Worm (Caenorhabditis elegans): ENCODE data around the gene atgl-1.

Gene atgl-1

ce11 chrIII:6462610-6463009, 43.4 kb upstream of the atgl-1 start, which contains the start of gene T26A5.8 (continued):
- TF ChIP-seq hrde-1 (tag; optimal IDR thresholded peaks at IDR 0.05; ENCODE audit: borderline replicate concordance) (peak; percentile 82), madf-6 (GFP tag; IDR thresholded peaks at IDR 0.05) (peak; percentile 65), snpc-4 (GFP tag; optimal IDR thresholded peaks at IDR 0.05) (no peak), snpc-4 (tag; optimal IDR thresholded peaks at IDR 0.05) (peak in 2 of 4 experiments; percentile 10 to 19), bed-1 (GFP tag; IDR thresholded peaks at IDR 0.05) (no peak), T26A5.8 (tag; optimal IDR thresholded peaks at IDR 0.05) (no peak), tbx-9 (tag; optimal IDR thresholded peaks at IDR 0.05; ENCODE audit: borderline replicate concordance) (no peak), egrh-3 (GFP tag; IDR thresholded peaks at IDR 0.05) (no peak), snpc-1.3 (tag; optimal IDR thresholded peaks at IDR 0.05; ENCODE audit: insufficient read depth) (peak; percentile 41), ceh-40 (GFP tag; IDR thresholded peaks at IDR 0.05) (no peak), ama-1 (optimal IDR thresholded peaks at IDR 0.05) (peak; percentile 10), ama-1 (GFP tag; optimal IDR thresholded peaks at IDR 0.05) (peak in 1 of 2 experiments; percentile 33), mcd-1 (GFP tag; IDR thresholded peaks at IDR 0.05) (peak; percentile 47; the same call in 1 of the 2 replicates), unc-130 (GFP tag; optimal IDR thresholded peaks at IDR 0.05) (peak; percentile 22), F57C9.4 (tag; optimal IDR thresholded peaks at IDR 0.05) (no peak), B0336.3 (GFP tag; IDR thresholded peaks at IDR 0.05) (peak; percentile 81), sptf-2 (GFP tag; optimal IDR thresholded peaks at IDR 0.05) (no peak), madf-3 (GFP tag; IDR thresholded peaks at IDR 0.05) (peak; percentile 74; the same call in 1 of the 2 replicates), tbp1 (GFP tag; optimal IDR thresholded peaks at IDR 0.05) (peak; percentile 23), lin-26 (GFP tag; IDR thresholded peaks at IDR 0.05) (0 out of 2 replicates have a peak, but pooled peaks have one; percentile 56), F49E8.2 (tag; optimal IDR thresholded peaks at IDR 0.05; ENCODE audit: insufficient read depth) (peak; percentile 51), F10E7.11 (tag; optimal IDR thresholded peaks at IDR 0.05) (peak; percentile 68), cebp-1 (GFP tag; IDR thresholded peaks at IDR 0.05) (no peak), cebp-1 (tag; optimal IDR thresholded peaks at IDR 0.05) (peak; percentile 26), him-1 (tag; optimal IDR thresholded peaks at IDR 0.05) (no peak), athp-1 (tag; optimal IDR thresholded peaks at IDR 0.05) (peak; percentile 75), nhr-179 (tag; optimal IDR thresholded peaks at IDR 0.05) (no peak), zfh-2 (GFP tag; conservative IDR thresholded peaks at IDR 0.05) (0 out of 2 replicates have a peak, but pooled peaks have one; percentile 22), tlf-1 (GFP tag; optimal IDR thresholded peaks at IDR 0.05) (peak; percentile 11), lsl-1 (GFP tag; optimal IDR thresholded peaks at IDR 0.05) (peak; percentile 24), repo-1 (tag; optimal IDR thresholded peaks at IDR 0.05) (peak; percentile 44), C06A6.2 (GFP tag; conservative IDR thresholded peaks at IDR 0.05) (no peak), lin-54 (GFP tag; optimal IDR thresholded peaks at IDR 0.05) (peak; percentile 63), F39B2.1 (GFP tag; IDR thresholded peaks at IDR 0.05) (no peak), lin-35 (GFP tag; optimal IDR thresholded peaks at IDR 0.05) (no peak), Y56A3A.18 (GFP tag; IDR thresholded peaks at IDR 0.05) (peak; percentile 36; the same call in 1 of the 2 replicates), pbrm-1 (GFP tag; IDR thresholded peaks at IDR 0.05) (no peak; the same call in 1 of the 2 replicates), rec-8 (tag; optimal IDR thresholded peaks at IDR 0.05) (no peak), dpff-1 (tag; optimal IDR thresholded peaks at IDR 0.05) (no peak), ztf-26 (tag; optimal IDR thresholded peaks at IDR 0.05) (peak; percentile 13), ztf-6 (GFP tag; IDR thresholded peaks at IDR 0.05) (no peak), hmg-20 (GFP tag; IDR thresholded peaks at IDR 0.05) (no peak), Y67H2A.10 (GFP tag; conservative IDR thresholded peaks at IDR 0.05) (no peak), unc-62 (GFP tag; optimal IDR thresholded peaks at IDR 0.05) (no peak), aptf-2 (GFP tag; conservative IDR thresholded peaks at IDR 0.05) (no peak), ceh-79 (tag; optimal IDR thresholded peaks at IDR 0.05) (no peak), F52B5.7 (tag; optimal IDR thresholded peaks at IDR 0.05) (peak; percentile 73), attf-6 (GFP tag; IDR thresholded peaks at IDR 0.05) (peak; percentile 31; the same call in 1 of the 2 replicates), die-1 (tag; optimal IDR thresholded peaks at IDR 0.05) (peak; percentile 51)
